Worm (Caenorhabditis elegans) whole organism, young adult: Measurements from ENCODE around the gene F09C6.10.

ENCODE experiments used
- B0019.2 ChIP-seq: fragments of 200-800 bp; sonication (Bioruptor generic); conservative IDR thresholded peaks from 2 replicates; pipeline ENCODE4 v1.3.6; 2022; ENCODE audit warnings: missing genetic modification reagents, missing genetic modification characterization, missing compliant biosample characterization
- F10E7.11 ChIP-seq: sonication (generic microtip); optimal IDR thresholded peaks from 2 replicates; lab custom pipeline; 2017; ENCODE audit warnings: mild to moderate bottlenecking, missing genetic modification characterization, moderate library complexity, missing compliant biosample characterization
- F23B12.7 ChIP-seq: sonication (generic microtip); optimal IDR thresholded peaks from 2 replicates; lab custom pipeline; 2017; ENCODE audit warnings: missing genetic modification characterization, mild to moderate bottlenecking, missing compliant biosample characterization, antibody characterized with exemption, moderate library complexity; ENCODE audit not compliant: insufficient read depth
- F33H1.4 ChIP-seq: fragments of 200-800 bp; sonication (Bioruptor generic); IDR thresholded peaks from 2 replicates; pipeline ENCODE4 v1.3.6; 2022; ENCODE audit warnings: missing genetic modification reagents, missing genetic modification characterization, missing compliant biosample characterization
- F39B2.1 ChIP-seq: fragments of 200-800 bp; sonication (Bioruptor generic); IDR thresholded peaks from 2 replicates; pipeline ENCODE4 v1.3.6; 2022; ENCODE audit warnings: missing genetic modification reagents, missing genetic modification characterization, missing compliant biosample characterization
- F57C9.4 ChIP-seq: sonication (generic microtip); optimal IDR thresholded peaks from 2 replicates; lab custom pipeline; 2017; ENCODE audit warnings: mild to moderate bottlenecking, missing genetic modification characterization, missing compliant biosample characterization
- K12H6.12 ChIP-seq: fragments of 200-800 bp; sonication (Bioruptor generic); optimal IDR thresholded peaks from 2 replicates; lab custom pipeline; 2018; ENCODE audit warnings: mild to moderate bottlenecking, missing genetic modification characterization, missing compliant biosample characterization
- T26A5.8 ChIP-seq: sonication (generic microtip); optimal IDR thresholded peaks from 2 replicates; lab custom pipeline; 2016; ENCODE audit warnings: missing genetic modification characterization, missing compliant biosample characterization
- akir-1 ChIP-seq: fragments of 200-800 bp; sonication (Bioruptor generic); optimal IDR thresholded peaks from 2 replicates; lab custom pipeline; 2018; ENCODE audit warnings: mild to moderate bottlenecking, missing genetic modification characterization, moderate library complexity, missing compliant biosample characterization
- atf-7 ChIP-seq: sonication (generic microtip); optimal IDR thresholded peaks from 2 replicates; lab custom pipeline; 2017; ENCODE audit warnings: mild to moderate bottlenecking, missing genetic modification characterization, missing compliant biosample characterization
- athp-1 ChIP-seq: sonication (generic microtip); optimal IDR thresholded peaks from 2 replicates; lab custom pipeline; 2017; ENCODE audit warnings: mild to moderate bottlenecking, missing genetic modification characterization, missing compliant biosample characterization
- attf-5 ChIP-seq: fragments of 200-800 bp; sonication (Bioruptor generic); optimal IDR thresholded peaks from 2 replicates; lab custom pipeline; 2018; ENCODE audit warnings: mild to moderate bottlenecking, missing genetic modification characterization, missing compliant biosample characterization
- bed-2 ChIP-seq: fragments of 200-800 bp; sonication (Bioruptor generic); IDR thresholded peaks from 2 replicates; pipeline ENCODE4 v1.3.6; 2022; ENCODE audit warnings: missing genetic modification reagents, missing genetic modification characterization, missing compliant biosample characterization
- ccch-3 ChIP-seq: fragments of 200-800 bp; sonication (Bioruptor generic); optimal IDR thresholded peaks from 2 replicates; lab custom pipeline; 2018; ENCODE audit warnings: mild to moderate bottlenecking, missing genetic modification characterization, missing compliant biosample characterization
- cebp-1 ChIP-seq, 2 experiments: fragments of 200-800 bp in 1 of 2; sonication (Bioruptor generic) in 1 of 2; sonication (generic microtip) in 1 of 2; IDR thresholded peaks in 1 of 2; optimal IDR thresholded peaks in 1 of 2; 2 replicates each; pipeline versions ENCODE4 v1.3.6 to Lab custom; 2017 to 2022; ENCODE audit warnings: missing compliant biosample characterization in 2 of 2, missing genetic modification characterization in 2 of 2, mild to moderate bottlenecking in 1 of 2, missing genetic modification reagents in 1 of 2, moderate library complexity in 1 of 2
- chd-7 ChIP-seq: sonication (generic microtip); optimal IDR thresholded peaks from 2 replicates; lab custom pipeline; 2016; ENCODE audit warnings: mild to moderate bottlenecking, missing genetic modification characterization, moderate library complexity, missing compliant biosample characterization
- dox-1 ChIP-seq: fragments of 200-800 bp; sonication (Bioruptor generic); IDR thresholded peaks from 2 replicates; pipeline ENCODE4 v1.3.6; 2022; ENCODE audit warnings: missing genetic modification reagents, missing genetic modification characterization, missing compliant biosample characterization
- egl-18 ChIP-seq: fragments of 200-800 bp; sonication (Bioruptor generic); IDR thresholded peaks from 2 replicates; pipeline ENCODE4 v1.3.6; 2022; ENCODE audit warnings: missing genetic modification reagents, missing genetic modification characterization, missing compliant biosample characterization
- egrh-3 ChIP-seq: fragments of 200-800 bp; sonication (Bioruptor generic); IDR thresholded peaks from 2 replicates; pipeline ENCODE4 v1.3.6; 2022; ENCODE audit warnings: missing genetic modification reagents, missing genetic modification characterization, missing compliant biosample characterization
- ets-4 ChIP-seq: fragments of 200-800 bp; sonication (Bioruptor generic); optimal IDR thresholded peaks from 2 replicates; lab custom pipeline; 2018; ENCODE audit warnings: mild to moderate bottlenecking, missing genetic modification characterization, missing compliant biosample characterization
- hlh-26 ChIP-seq: fragments of 200-800 bp; sonication (Bioruptor generic); conservative IDR thresholded peaks from 2 replicates; pipeline ENCODE4 v1.3.6; 2022; ENCODE audit warnings: missing genetic modification reagents, missing genetic modification characterization, missing compliant biosample characterization
- hmg-1.2 ChIP-seq: fragments of 200-800 bp; sonication (Bioruptor generic); IDR thresholded peaks from 2 replicates; pipeline ENCODE4 v1.3.6; 2022; ENCODE audit warnings: missing genetic modification reagents, missing genetic modification characterization, missing compliant biosample characterization
- lin-26 ChIP-seq: fragments of 200-800 bp; sonication (Bioruptor generic); IDR thresholded peaks from 2 replicates; pipeline ENCODE4 v1.3.6; 2022; ENCODE audit warnings: missing genetic modification reagents, missing genetic modification characterization, missing compliant biosample characterization
- lin-40 ChIP-seq: sonication (generic microtip); optimal IDR thresholded peaks from 2 replicates; lab custom pipeline; 2016; ENCODE audit warnings: missing genetic modification characterization, mild to moderate bottlenecking, missing compliant biosample characterization, missing genotype, missing genetic modification reagents
- lin-54 ChIP-seq: fragments of 200-800 bp; sonication (Bioruptor generic); optimal IDR thresholded peaks from 2 replicates; lab custom pipeline; 2018; ENCODE audit warnings: mild to moderate bottlenecking, missing genetic modification characterization, missing compliant biosample characterization
- madf-10 ChIP-seq: sonication (generic microtip); optimal IDR thresholded peaks from 2 replicates; lab custom pipeline; 2016; ENCODE audit warnings: mild to moderate bottlenecking, missing genetic modification characterization, missing compliant biosample characterization
- mcd-1 ChIP-seq: fragments of 200-800 bp; sonication (Bioruptor generic); IDR thresholded peaks from 2 replicates; pipeline ENCODE4 v1.3.6; 2022; ENCODE audit warnings: missing genetic modification reagents, missing genetic modification characterization, missing compliant biosample characterization
- mes-4 ChIP-seq: sonication (generic microtip); optimal IDR thresholded peaks from 2 replicates; lab custom pipeline; 2016; ENCODE audit warnings: missing genotype, missing genetic modification characterization, missing compliant biosample characterization
- mxl-1 ChIP-seq: sonication (generic microtip); optimal IDR thresholded peaks from 2 replicates; lab custom pipeline; 2016; ENCODE audit warnings: missing genetic modification characterization, missing compliant biosample characterization
- nfyb-1 ChIP-seq: fragments of 200-800 bp; sonication (Bioruptor generic); IDR thresholded peaks from 2 replicates; pipeline ENCODE4 v1.3.6; 2022; ENCODE audit warnings: missing genetic modification reagents, missing genetic modification characterization, missing compliant biosample characterization
- nhr-120 ChIP-seq: fragments of 200-800 bp; sonication (Bioruptor generic); IDR thresholded peaks from 2 replicates; pipeline ENCODE4 v1.3.6; 2022; ENCODE audit warnings: missing genetic modification characterization, missing compliant biosample characterization
- nhr-179 ChIP-seq: sonication (generic microtip); optimal IDR thresholded peaks from 2 replicates; lab custom pipeline; 2016; ENCODE audit warnings: mild to moderate bottlenecking, missing genetic modification characterization, missing compliant biosample characterization
- nhr-27 ChIP-seq: fragments of 200-800 bp; sonication (Bioruptor generic); optimal IDR thresholded peaks from 2 replicates; lab custom pipeline; 2018; ENCODE audit warnings: mild to moderate bottlenecking, missing genetic modification characterization, moderate library complexity, missing compliant biosample characterization
- rcor-1 ChIP-seq: fragments of 200-800 bp; sonication (Bioruptor generic); IDR thresholded peaks from 2 replicates; pipeline ENCODE4 v1.3.6; 2022; ENCODE audit warnings: missing genetic modification reagents, missing genetic modification characterization, missing compliant biosample characterization
- rec-8 ChIP-seq, 2 experiments: sonication (generic microtip); optimal IDR thresholded peaks; 2 replicates each; lab custom pipeline; 2016; ENCODE audit warnings: mild to moderate bottlenecking in 2 of 2, missing genetic modification characterization in 2 of 2, missing genetic modification reagents in 2 of 2, missing genotype in 2 of 2, missing biosample characterization in 1 of 2, missing compliant biosample characterization in 1 of 2, moderate library complexity in 1 of 2
- sdz-38 ChIP-seq: sonication (generic microtip); optimal IDR thresholded peaks from 2 replicates; lab custom pipeline; 2016; ENCODE audit warnings: missing genotype, missing genetic modification characterization, missing compliant biosample characterization
- xnd-1 ChIP-seq: sonication (generic microtip); optimal IDR thresholded peaks from 2 replicates; lab custom pipeline; 2016; ENCODE audit warnings: missing genotype, missing genetic modification reagents, missing genetic modification characterization, missing compliant biosample characterization
- ztf-28 ChIP-seq: fragments of 200-800 bp; sonication (Bioruptor generic); IDR thresholded peaks from 2 replicates; pipeline ENCODE4 v1.3.6; 2022; ENCODE audit warnings: missing genetic modification reagents, missing genetic modification characterization, missing compliant biosample characterization

Gene F09C6.10

ce11 chrV:16958975-16959374, 43.0 kb upstream of the F09C6.10 start:
- no peak for TF ChIP-seq attf-5 (GFP tag; lab: Kevin White, UChicago)
- peak; percentile 15; the same call in 1 of the 2 replicates for TF ChIP-seq nfyb-1 (GFP tag; lab: Robert Waterston, UW)
- TF ChIP-seq hmg-1.2 (GFP tag; lab: Robert Waterston, UW): no peak

ce11 chrV:16956229-16956628, 40.2 kb upstream of the F09C6.10 start, which contains the start of gene clec-239:
Gene clec-239, plus strand, starts transcription at chrV:16956529.
- TF ChIP-seq xnd-1 (tag; lab: Kevin White, UChicago) (no peak), F57C9.4 (tag; lab: Kevin White, UChicago) (no peak), B0019.2 (GFP tag; lab: Robert Waterston, UW) (no peak), F39B2.1 (no peak), ztf-28 (GFP tag; lab: Robert Waterston, UW) (no peak)
- TF ChIP-seq, all 124 proteins: peak for 0

- no peak for TF ChIP-seq nhr-120 (GFP tag; lab: Robert Waterston, UW)
- TF ChIP-seq F23B12.7: no peak
- no peak for TF ChIP-seq F33H1.4 (GFP tag; lab: Robert Waterston, UW)
- no peak for TF ChIP-seq lin-40 (tag; lab: Kevin White, UChicago)
- no peak for TF ChIP-seq athp-1
- no peak for TF ChIP-seq cebp-1 (GFP tag; IDR thresholded peaks at IDR 0.05; lab: Robert Waterston, UW)
- no peak for TF ChIP-seq cebp-1 (tag; optimal IDR thresholded peaks at IDR 0.05; lab: Kevin White, UChicago)
- no peak for TF ChIP-seq mcd-1 (GFP tag; lab: Robert Waterston, UW)
- TF ChIP-seq sdz-38 (tag; lab: Kevin White, UChicago): no peak
- TF ChIP-seq T26A5.8 (tag; lab: Kevin White, UChicago): no peak
- no peak for TF ChIP-seq ets-4 (GFP tag; lab: Kevin White, UChicago)
- TF ChIP-seq ccch-3: no peak
- no peak for TF ChIP-seq rec-8 (tag; optimal IDR thresholded peaks at IDR 0.05; lab: Kevin White, UChicago)
- no peak for TF ChIP-seq K12H6.12
- TF ChIP-seq dox-1 (GFP tag; lab: Robert Waterston, UW): no peak
- no peak for TF ChIP-seq rcor-1
- TF ChIP-seq, all 124 proteins: peak for 0
Observed at ce11 chrV:16954766-16955165, 38.8 kb upstream of the F09C6.10 start, which contains the start of gene srh-206. Gene srh-206, minus strand, starts transcription at chrV:16954866.

ce11 chrV:16951504-16951903, 35.5 kb upstream of the F09C6.10 start, which contains the start of gene clec-238:
Gene clec-238, plus strand, starts transcription at chrV:16951804.
- TF ChIP-seq nhr-179: no peak
- TF ChIP-seq egrh-3 (GFP tag; lab: Robert Waterston, UW): no peak
- TF ChIP-seq nfyb-1 (GFP tag; lab: Robert Waterston, UW): no peak
- TF ChIP-seq F10E7.11 (tag; lab: Kevin White, UChicago): no peak
- no peak for TF ChIP-seq egl-18 (GFP tag; lab: Robert Waterston, UW)
- TF ChIP-seq athp-1: no peak
- no peak for TF ChIP-seq T26A5.8 (tag; lab: Kevin White, UChicago)
- TF ChIP-seq akir-1: no peak
- no peak for TF ChIP-seq bed-2
- no peak for TF ChIP-seq hlh-26
- TF ChIP-seq atf-7: no peak
- TF ChIP-seq nhr-120 (GFP tag; lab: Robert Waterston, UW): no peak
- TF ChIP-seq chd-7 (tag; lab: Kevin White, UChicago): no peak
- no peak for TF ChIP-seq lin-26 (GFP tag; lab: Robert Waterston, UW)
- TF ChIP-seq nhr-27 (tag; lab: Kevin White, UChicago): no peak
- no peak for TF ChIP-seq madf-10
- TF ChIP-seq mxl-1 (tag; lab: Kevin White, UChicago): no peak
- no peak for TF ChIP-seq lin-54
- no peak for TF ChIP-seq cebp-1 (GFP tag; IDR thresholded peaks at IDR 0.05; lab: Robert Waterston, UW)
- no peak for TF ChIP-seq cebp-1 (tag; optimal IDR thresholded peaks at IDR 0.05; lab: Kevin White, UChicago)
- TF ChIP-seq mes-4: no peak
